Worm (Caenorhabditis elegans) whole organism, dauer: ENCODE measurements around the gene hmgs-1.

ENCODE experiments used
- unc-62 ChIP-seq: sonication (generic microtip); optimal IDR thresholded peaks from 2 replicates; lab custom pipeline; 2017; ENCODE audit warnings: missing biosample characterization, missing genetic modification reagents, missing genetic modification characterization

Gene hmgs-1

DNA sequence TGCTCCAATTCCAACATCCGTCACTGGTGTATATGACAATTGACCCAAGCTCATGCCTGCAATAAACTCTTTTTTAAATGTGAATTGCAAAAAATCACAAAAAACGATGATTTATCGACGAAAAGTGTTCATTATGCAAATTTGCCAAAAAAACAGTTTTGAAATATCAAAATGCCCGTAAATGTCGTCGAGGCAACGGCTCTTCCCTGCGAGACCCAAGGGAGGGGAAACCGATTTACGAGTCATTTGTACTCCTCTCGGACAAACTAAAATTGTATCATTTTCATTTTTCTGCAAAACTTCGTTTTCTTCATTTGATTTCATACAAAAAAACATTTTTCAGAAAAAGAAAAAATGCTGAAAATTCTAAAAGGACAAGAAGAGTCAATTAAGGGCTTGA lies at the start of gene hmgs-1, which contains the start of gene F25B4.4:
Gene hmgs-1, minus strand, starts transcription at position 56 of the 400 bp plus-strand sequence.
Gene F25B4.4, plus strand, starts transcription at position 340 of the 400 bp plus-strand sequence.
- no peak for TF ChIP-seq unc-62 (GFP tag; lab: Kevin White, UChicago)

DNA sequence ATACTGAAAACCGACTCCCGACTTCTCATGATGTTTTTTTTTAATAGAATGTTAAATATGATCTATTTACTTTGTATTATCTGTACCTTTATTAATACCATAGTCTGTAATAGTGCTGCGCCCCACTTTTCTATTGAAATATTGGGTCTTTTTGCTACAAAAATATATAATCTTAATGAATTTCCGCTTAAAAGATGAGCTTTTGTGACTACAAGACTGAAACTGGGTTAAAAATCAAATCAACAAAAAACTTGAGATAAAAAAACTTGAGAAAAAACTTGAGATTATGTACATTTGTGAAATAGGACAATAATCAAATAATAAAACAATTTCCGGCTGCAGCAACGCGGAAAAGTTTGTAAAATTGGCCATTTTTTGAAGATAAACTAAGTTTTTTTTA lies 46.4 kb upstream of the hmgs-1 start, which contains the start of gene K09H11.15:
Gene K09H11.15, minus strand, starts transcription at position 101 of the 400 bp plus-strand sequence.
- TF ChIP-seq unc-62 (GFP tag; lab: Kevin White, UChicago): no peak

DNA sequence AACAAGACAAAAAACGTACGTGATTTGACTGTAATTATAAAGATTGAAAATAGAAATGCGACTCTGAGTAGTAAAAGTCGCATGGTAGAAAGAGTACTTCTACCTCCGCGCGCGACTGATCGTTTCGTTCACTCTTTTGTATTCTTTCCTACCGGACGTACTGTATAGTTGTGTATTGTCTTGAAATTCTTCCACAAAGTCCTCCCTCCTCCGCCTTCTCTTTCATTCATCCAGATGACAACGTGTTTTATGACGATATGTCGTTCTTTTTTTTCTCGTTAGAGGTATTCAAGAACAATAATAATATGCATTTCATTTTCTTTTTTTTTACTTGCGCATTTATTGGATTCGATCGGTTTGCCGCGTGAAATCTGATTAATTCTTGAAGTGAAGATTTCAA lies 42.1 kb upstream of the hmgs-1 start, which contains the start of gene K09H11.4:
Gene K09H11.4, minus strand, starts transcription at position 101 of the 400 bp plus-strand sequence.
- no peak for TF ChIP-seq unc-62 (GFP tag; lab: Kevin White, UChicago)

ce11 chrV:5724395-5724794 lies 40.0 kb upstream of the hmgs-1 start:
- TF ChIP-seq unc-62 (GFP tag; lab: Kevin White, UChicago): no peak

- TF ChIP-seq unc-62 (GFP tag; lab: Kevin White, UChicago): no peak
Measured at ce11 chrV:5722093-5722492, 37.7 kb upstream of the hmgs-1 start.

DNA sequence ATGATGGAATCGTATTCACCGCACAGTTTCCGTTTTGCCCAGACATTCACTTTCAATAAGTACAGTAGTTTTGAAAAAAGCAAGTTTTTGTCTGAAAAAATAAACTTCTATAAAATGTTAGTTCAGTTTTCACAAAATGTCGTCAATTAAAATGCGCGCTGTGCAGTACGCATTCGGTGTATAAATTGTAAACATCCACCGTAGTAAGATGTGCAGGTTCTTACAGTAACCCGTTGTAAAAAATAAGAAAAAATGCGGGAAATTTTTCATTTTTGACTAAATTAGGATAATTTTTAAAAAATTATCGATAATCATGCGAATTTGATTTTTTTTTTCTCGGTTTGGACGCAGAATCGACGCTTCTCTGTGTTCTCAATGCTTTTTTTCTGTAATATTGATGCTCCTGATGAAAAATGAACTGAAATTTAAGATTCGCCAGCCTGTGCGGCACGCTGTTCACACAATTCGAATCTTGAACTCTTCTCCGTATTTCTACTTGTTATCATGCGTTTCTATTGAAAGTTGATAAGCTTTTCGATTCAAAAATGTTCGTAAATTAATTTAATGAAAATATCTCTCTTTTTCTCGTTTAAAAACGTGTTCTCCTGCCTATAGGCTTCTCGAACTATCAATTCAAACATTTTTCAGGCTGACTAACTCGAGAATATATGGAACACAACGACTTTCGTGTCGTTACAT lies 33.0 kb upstream of the hmgs-1 start, which contains the start of gene rga-3:
Gene rga-3, plus strand, starts transcription at position 649 of the 699 bp plus-strand sequence.
- TF ChIP-seq unc-62 (GFP tag; lab: Kevin White, UChicago): no peak

ce11 chrV:5716508-5716907 lies 32.1 kb upstream of the hmgs-1 start, which contains the start of gene K09H11.9:
Gene K09H11.9 (minus strand): TSS chrV:5716608.
- no peak for TF ChIP-seq unc-62 (GFP tag; lab: Kevin White, UChicago)

DNA sequence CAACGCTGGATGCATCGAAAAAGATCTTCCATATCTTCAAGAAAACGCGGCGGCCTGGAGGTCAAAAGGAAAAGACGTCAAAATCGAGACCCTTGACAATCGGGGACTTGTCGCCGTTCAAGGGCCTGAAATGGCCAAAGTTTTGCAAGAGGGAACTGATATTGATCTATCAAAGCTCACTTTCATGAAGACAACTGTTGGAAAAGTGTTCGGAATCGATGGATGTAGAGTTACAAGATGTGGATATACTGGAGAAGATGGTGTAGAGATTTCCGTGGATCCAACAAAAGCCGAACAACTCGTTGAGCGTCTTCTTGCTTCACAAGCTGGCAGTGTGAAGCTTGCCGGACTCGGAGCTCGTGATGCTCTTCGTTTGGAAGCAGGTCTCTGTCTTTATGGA lies 29.1 kb upstream of the hmgs-1 start:
- TF ChIP-seq unc-62 (GFP tag; lab: Kevin White, UChicago): no peak

DNA sequence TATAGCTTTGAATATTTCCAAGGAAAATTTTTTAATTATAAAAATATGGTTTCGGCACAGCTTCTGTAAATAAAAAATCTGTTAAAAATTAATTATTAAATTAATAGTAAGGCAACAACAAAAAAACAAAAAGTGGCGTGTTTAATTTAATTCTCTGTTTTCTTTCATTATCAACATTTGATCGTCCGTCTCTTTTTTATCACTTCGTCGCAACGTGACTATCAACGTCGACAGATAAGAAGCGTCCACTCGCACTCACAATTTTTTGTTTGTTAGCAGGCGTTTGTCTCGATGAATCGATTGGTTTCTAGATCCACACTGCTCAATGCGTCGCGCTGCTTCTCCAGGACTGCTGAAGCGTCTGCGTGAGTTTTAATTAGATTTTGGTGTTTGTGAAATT lies 28.3 kb upstream of the hmgs-1 start, which contains the start of gene gcst-1:
Gene gcst-1, plus strand, starts transcription at position 277 of the 400 bp plus-strand sequence.
- TF ChIP-seq unc-62 (GFP tag; lab: Kevin White, UChicago): no peak

DNA sequence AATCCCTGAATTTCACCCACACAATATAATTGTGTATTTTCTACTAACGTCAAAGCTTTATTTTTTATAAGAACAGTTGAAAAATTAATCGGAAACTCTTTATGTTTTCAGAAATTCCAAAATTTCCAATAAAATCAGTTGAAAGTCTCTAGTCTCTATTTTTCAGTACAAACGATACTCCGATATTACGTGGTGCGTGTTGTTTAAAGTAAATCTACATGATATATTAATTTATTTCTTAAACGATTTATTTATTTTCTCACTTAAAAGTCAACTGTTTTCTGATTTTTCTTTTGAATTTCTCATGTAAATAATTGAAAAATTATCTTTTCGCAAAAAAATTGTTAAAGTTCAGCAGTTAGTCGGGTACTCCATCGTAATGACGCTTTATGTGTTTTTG lies 27.8 kb upstream of the hmgs-1 start:
- TF ChIP-seq unc-62 (GFP tag; lab: Kevin White, UChicago): no peak

ce11 chrV:5708331-5708730 lies 23.9 kb upstream of the hmgs-1 start:
- TF ChIP-seq unc-62 (GFP tag; lab: Kevin White, UChicago): no peak

ce11 chrV:5705510-5705909 lies 21.1 kb upstream of the hmgs-1 start, which contains the start of gene peli-1:
Gene peli-1 (plus strand): TSS chrV:5705810.
- TF ChIP-seq unc-62 (GFP tag; lab: Kevin White, UChicago): no peak

DNA sequence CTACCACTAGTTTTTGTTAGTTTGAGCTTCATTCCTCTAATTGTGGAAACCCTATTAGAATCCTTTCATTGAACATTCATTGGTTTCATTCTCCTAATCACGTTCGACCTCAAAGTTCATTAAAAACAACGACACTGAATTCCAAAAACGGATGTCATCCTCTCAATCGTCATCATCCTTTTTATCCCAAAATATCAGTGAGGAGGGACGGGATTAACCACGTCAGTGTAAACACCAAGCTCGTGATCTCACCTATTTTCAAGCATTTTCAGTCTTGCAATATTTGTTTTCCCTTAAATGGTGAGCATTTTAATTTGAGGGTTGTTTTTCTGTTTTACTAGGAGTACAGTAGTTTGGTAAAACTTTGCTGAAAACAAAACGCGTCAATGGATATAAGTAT lies 20.1 kb upstream of the hmgs-1 start:
- no peak for TF ChIP-seq unc-62 (GFP tag; lab: Kevin White, UChicago)

DNA sequence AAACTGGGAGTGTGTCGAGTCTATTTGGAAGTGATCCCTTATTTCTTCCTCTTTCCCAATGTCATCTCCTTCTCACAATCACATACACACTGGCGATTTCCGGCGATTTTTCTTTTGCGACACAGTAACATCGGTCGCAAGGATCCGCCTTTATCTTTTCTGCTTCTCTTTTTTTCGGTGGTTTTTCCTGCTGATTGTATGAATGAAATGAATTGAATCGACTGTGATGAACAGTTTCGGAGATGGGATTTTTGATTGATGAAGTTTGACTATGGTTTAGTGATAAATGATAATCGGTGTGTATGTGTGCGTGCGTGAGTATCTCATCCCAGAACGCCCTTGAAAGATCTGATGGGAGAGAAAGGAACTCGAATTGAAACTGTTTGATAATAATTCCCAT lies 16.7 kb upstream of the hmgs-1 start:
- TF ChIP-seq unc-62 (GFP tag; lab: Kevin White, UChicago): no peak

- no peak for TF ChIP-seq unc-62 (GFP tag; lab: Kevin White, UChicago)
Measured at ce11 chrV:5699835-5700441, 15.5 kb upstream of the hmgs-1 start, which contains the start of gene clec-1. Gene clec-1 (plus strand): TSS chrV:5700154.

- TF ChIP-seq unc-62 (GFP tag; lab: Kevin White, UChicago): no peak
Measured at ce11 chrV:5697581-5697980, 13.2 kb upstream of the hmgs-1 start.
